In the genomic region with DNA sequence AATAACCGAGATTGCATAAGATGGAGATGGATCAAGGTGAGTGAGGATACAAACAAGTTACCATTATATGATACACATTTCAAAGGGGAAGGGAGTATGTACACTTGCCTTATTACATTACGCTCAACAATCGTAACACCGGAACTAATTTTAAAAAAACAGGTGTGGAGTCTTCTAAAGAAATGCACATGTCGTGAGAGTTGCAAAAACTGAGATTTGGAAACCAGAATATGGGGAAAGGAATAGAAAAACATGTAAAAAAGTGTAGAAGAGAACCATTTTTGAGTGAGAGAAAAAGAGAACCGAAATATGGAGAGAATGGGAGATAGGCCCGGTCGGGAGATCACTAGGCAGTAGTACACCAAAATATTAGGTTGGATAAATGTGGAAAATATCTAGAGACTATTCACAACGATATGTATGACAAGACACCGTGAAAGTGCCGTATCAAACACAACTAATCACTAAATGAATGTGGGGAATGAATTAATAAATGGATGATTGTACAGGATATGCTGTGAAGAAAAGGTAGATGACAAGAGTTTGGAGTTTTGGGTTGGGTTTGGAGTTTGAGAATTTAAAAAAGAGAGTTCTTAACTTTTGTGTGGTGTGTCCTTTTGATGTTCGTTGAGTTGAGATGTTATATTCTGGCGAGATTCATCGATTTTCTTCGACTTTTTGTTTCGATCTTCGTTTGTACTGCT, we compare ENCODE assay signal across 7 worm cellular contexts.
A peak's percentile ranks its signal among the peaks of the same experiment; 100 is the strongest.
TF ChIP-seq lines count a peak whose summit lies in the region.

No protein-coding gene starts in this region.

TF ChIP-seq in whole organism, L1 larva, 84 proteins besides CTCF, POLR2A, EP300 and RAD21 (continues in another document):
- peak in 1 of 2 experiments; percentile 14 for TF ChIP-seq lsy-2 (tag; optimal IDR thresholded peaks at IDR 0.05; lab: Kevin White, UChicago)
- no peak for TF ChIP-seq mdl-1 (tag; optimal IDR thresholded peaks at IDR 0.05; lab: Kevin White, UChicago)
- TF ChIP-seq aly-2 (tag; optimal IDR thresholded peaks at IDR 0.05; lab: Kevin White, UChicago): peak; percentile 59
- peak; percentile 18 for TF ChIP-seq jun-1 (tag; optimal IDR thresholded peaks at IDR 0.05; lab: Kevin White, UChicago)
- peak; percentile 10 for TF ChIP-seq nhr-71 (tag; optimal IDR thresholded peaks at IDR 0.05; lab: Kevin White, UChicago)
- TF ChIP-seq ceh-88 (GFP tag; IDR thresholded peaks at IDR 0.05; lab: Robert Waterston, UW): peak; percentile 8; the same call in 1 of the 2 replicates
- 0 out of 2 replicates have a peak, but pooled peaks have one; percentile 1 for TF ChIP-seq nhr-19 (GFP tag; conservative IDR thresholded peaks at IDR 0.05; lab: Robert Waterston, UW)
- no peak for TF ChIP-seq egl-13 (tag; optimal IDR thresholded peaks at IDR 0.05; lab: Kevin White, UChicago)
- TF ChIP-seq nhr-47 (tag; optimal IDR thresholded peaks at IDR 0.05; lab: Kevin White, UChicago): peak; percentile 15
- no peak for TF ChIP-seq nhr-12 (tag; optimal IDR thresholded peaks at IDR 0.05; lab: Kevin White, UChicago)
- TF ChIP-seq nhr-85 (tag; lab: Kevin White, UChicago): peak; percentile 76

TF ChIP-seq in whole organism, L2 larva, 48 proteins besides CTCF, POLR2A, EP300 and RAD21:
- no peak for TF ChIP-seq C34F6.9 (tag; optimal IDR thresholded peaks at IDR 0.05; lab: Kevin White, UChicago)
- no peak for TF ChIP-seq sma-3 (GFP tag; optimal IDR thresholded peaks at IDR 0.05; lab: Kevin White, UChicago)
- no peak for TF ChIP-seq Y55F3AM.14 (GFP tag; optimal IDR thresholded peaks at IDR 0.05; lab: Kevin White, UChicago)
- TF ChIP-seq alr-1 (tag; optimal IDR thresholded peaks at IDR 0.05; lab: Kevin White, UChicago): no peak
- peak; percentile 11 for TF ChIP-seq mab-5 (tag; optimal IDR thresholded peaks at IDR 0.05; lab: Kevin White, UChicago)
- TF ChIP-seq nhr-6 (tag; optimal IDR thresholded peaks at IDR 0.05; lab: Kevin White, UChicago): no peak
- TF ChIP-seq sma-9 (GFP tag; optimal IDR thresholded peaks at IDR 0.05; lab: Kevin White, UChicago): peak; percentile 31
- TF ChIP-seq sma-9 (tag; optimal IDR thresholded peaks at IDR 0.05; lab: Kevin White, UChicago): no peak
- no peak for TF ChIP-seq peb-1 (tag; optimal IDR thresholded peaks at IDR 0.05; lab: Kevin White, UChicago)
- no peak for TF ChIP-seq lsy-2 (tag; optimal IDR thresholded peaks at IDR 0.05; lab: Kevin White, UChicago)
- TF ChIP-seq fos-1 (tag; optimal IDR thresholded peaks at IDR 0.05; lab: Kevin White, UChicago): no peak

TF ChIP-seq in whole organism, L3 larva, 47 proteins besides CTCF, POLR2A, EP300 and RAD21:
- TF ChIP-seq pqm-1 (tag; optimal IDR thresholded peaks at IDR 0.05; lab: Kevin White, UChicago) (no peak), nhr-25 (tag; optimal IDR thresholded peaks at IDR 0.05; lab: Kevin White, UChicago) (no peak), fkh-2 (tag; optimal IDR thresholded peaks at IDR 0.05; lab: Kevin White, UChicago) (no peak), ztf-4 (tag; optimal IDR thresholded peaks at IDR 0.05; lab: Kevin White, UChicago) (peak; percentile 66), nhr-43 (tag; optimal IDR thresholded peaks at IDR 0.05; lab: Kevin White, UChicago; ENCODE audit: poor library complexity, severe bottlenecking) (peak; percentile 77)

TF ChIP-seq in whole organism, L4 larva, 104 proteins besides CTCF, POLR2A, EP300 and RAD21 (continues in another document):
- TF ChIP-seq T20F7.1 (GFP tag; optimal IDR thresholded peaks at IDR 0.05; lab: Kevin White, UChicago) (peak; percentile 8), lim-7 (GFP tag; IDR thresholded peaks at IDR 0.05; lab: Robert Waterston, UW) (0 out of 2 replicates have a peak, but pooled peaks have one; percentile 10), zip-2 (tag; optimal IDR thresholded peaks at IDR 0.05; lab: Kevin White, UChicago) (peak; percentile 34), F49E8.2 (tag; optimal IDR thresholded peaks at IDR 0.05; lab: Kevin White, UChicago; ENCODE audit: borderline replicate concordance) (no peak), unc-62 (GFP tag; optimal IDR thresholded peaks at IDR 0.05 in 1 of 2; lab: Kevin White, UChicago) (peak in 1 of 2 experiments; percentile 71), unc-62 (tag; optimal IDR thresholded peaks at IDR 0.05; lab: Kevin White, UChicago) (no peak), ama-1 (optimal IDR thresholded peaks at IDR 0.05; lab: Kevin White, UChicago) (peak; percentile 50), duxl-1 (tag; optimal IDR thresholded peaks at IDR 0.05; lab: Kevin White, UChicago; ENCODE audit: poor library complexity) (peak; percentile 48), daf-16 (GFP tag; optimal IDR thresholded peaks at IDR 0.05; lab: Kevin White, UChicago) (no peak), daf-16 (tag; optimal IDR thresholded peaks at IDR 0.05; lab: Kevin White, UChicago) (peak; percentile 5), lin-38 (GFP tag; IDR thresholded peaks at IDR 0.05; lab: Robert Waterston, UW) (peak; percentile 4; the same call in 1 of the 2 replicates), nhr-6 (tag; optimal IDR thresholded peaks at IDR 0.05; lab: Kevin White, UChicago) (no peak), spr-1 (tag; optimal IDR thresholded peaks at IDR 0.05; lab: Kevin White, UChicago) (no peak)

TF ChIP-seq in whole organism, early embryonic, 17 proteins besides CTCF, POLR2A, EP300 and RAD21:
- TF ChIP-seq B0310.2 (tag; optimal IDR thresholded peaks at IDR 0.05; lab: Kevin White, UChicago) (no peak), pes-1 (GFP tag; IDR thresholded peaks at IDR 0.05; lab: Robert Waterston, UW) (peak; percentile 48; the same call in 1 of the 2 replicates), ets-7 (tag; optimal IDR thresholded peaks at IDR 0.05; lab: Kevin White, UChicago) (peak; percentile 23)

TF ChIP-seq in whole organism, midembryonic, 9 proteins besides CTCF, POLR2A, EP300 and RAD21:
- 0 out of 2 replicates have a peak, but pooled peaks have one; percentile 6 for TF ChIP-seq ztf-23 (GFP tag; IDR thresholded peaks at IDR 0.05; lab: Robert Waterston, UW)
- no peak for TF ChIP-seq ztf-29 (GFP tag; IDR thresholded peaks at IDR 0.05; lab: Robert Waterston, UW)

TF ChIP-seq in whole organism, young adult, 124 proteins besides CTCF, POLR2A, EP300 and RAD21 (continues in another document):
- TF ChIP-seq hsf-1 (GFP tag; IDR thresholded peaks at IDR 0.05; lab: Robert Waterston, UW) (no peak), C06A6.2 (GFP tag; conservative IDR thresholded peaks at IDR 0.05; lab: Robert Waterston, UW) (no peak), aptf-2 (GFP tag; conservative IDR thresholded peaks at IDR 0.05; lab: Robert Waterston, UW) (no peak), nhr-179 (tag; optimal IDR thresholded peaks at IDR 0.05; lab: Kevin White, UChicago) (no peak), lag-1 (GFP tag; IDR thresholded peaks at IDR 0.05; lab: Robert Waterston, UW) (no peak), ceh-58 (GFP tag; IDR thresholded peaks at IDR 0.05; lab: Robert Waterston, UW) (0 out of 2 replicates have a peak, but pooled peaks have one; percentile 1), lin-54 (GFP tag; optimal IDR thresholded peaks at IDR 0.05; lab: Kevin White, UChicago) (peak; percentile 6), lin-26 (GFP tag; IDR thresholded peaks at IDR 0.05; lab: Robert Waterston, UW) (0 out of 2 replicates have a peak, but pooled peaks have one; percentile 47), ama-1 (optimal IDR thresholded peaks at IDR 0.05; lab: Kevin White, UChicago) (no peak), ama-1 (GFP tag; optimal IDR thresholded peaks at IDR 0.05; lab: Kevin White, UChicago) (peak in 1 of 2 experiments; percentile 42), ceh-27 (GFP tag; optimal IDR thresholded peaks at IDR 0.05; lab: Kevin White, UChicago) (no peak), ztf-26 (tag; optimal IDR thresholded peaks at IDR 0.05; lab: Kevin White, UChicago) (no peak), somi-1 (GFP tag; optimal IDR thresholded peaks at IDR 0.05; lab: Kevin White, UChicago) (no peak), dpl-1 (GFP tag; optimal IDR thresholded peaks at IDR 0.05; lab: Kevin White, UChicago) (no peak), hlh-26 (GFP tag; conservative IDR thresholded peaks at IDR 0.05; lab: Robert Waterston, UW) (no peak), snpc-1.3 (tag; optimal IDR thresholded peaks at IDR 0.05; lab: Kevin White, UChicago; ENCODE audit: insufficient read depth) (no peak), F23B12.7 (tag; optimal IDR thresholded peaks at IDR 0.05; lab: Kevin White, UChicago; ENCODE audit: insufficient read depth) (no peak), repo-1 (tag; optimal IDR thresholded peaks at IDR 0.05; lab: Kevin White, UChicago) (peak; percentile 49), B0035.1 (tag; optimal IDR thresholded peaks at IDR 0.05; lab: Kevin White, UChicago) (no peak), ztf-6 (GFP tag; IDR thresholded peaks at IDR 0.05; lab: Robert Waterston, UW) (no peak), F10E7.11 (tag; optimal IDR thresholded peaks at IDR 0.05; lab: Kevin White, UChicago) (no peak), mel-28 (tag; optimal IDR thresholded peaks at IDR 0.05; lab: Kevin White, UChicago; ENCODE audit: borderline replicate concordance) (no peak), egrh-3 (GFP tag; IDR thresholded peaks at IDR 0.05; lab: Robert Waterston, UW) (no peak), Y53G8AR.9 (GFP tag; conservative IDR thresholded peaks at IDR 0.05; lab: Robert Waterston, UW) (no peak; the same call in 1 of the 2 replicates), mcd-1 (GFP tag; IDR thresholded peaks at IDR 0.05; lab: Robert Waterston, UW) (no peak), nfya-2 (GFP tag; IDR thresholded peaks at IDR 0.05; lab: Robert Waterston, UW) (no peak), aptf-3 (GFP tag; IDR thresholded peaks at IDR 0.05; lab: Robert Waterston, UW) (no peak), bed-1 (GFP tag; IDR thresholded peaks at IDR 0.05; lab: Robert Waterston, UW) (no peak), madf-6 (GFP tag; IDR thresholded peaks at IDR 0.05; lab: Robert Waterston, UW) (no peak), tbp1 (GFP tag; optimal IDR thresholded peaks at IDR 0.05; lab: Kevin White, UChicago) (no peak), hlh-12 (tag; optimal IDR thresholded peaks at IDR 0.05; lab: Kevin White, UChicago) (no peak), lin-40 (tag; optimal IDR thresholded peaks at IDR 0.05; lab: Kevin White, UChicago) (no peak), hmg-20 (GFP tag; IDR thresholded peaks at IDR 0.05; lab: Robert Waterston, UW) (no peak), sea-2 (GFP tag; IDR thresholded peaks at IDR 0.05; lab: Robert Waterston, UW) (no peak), ztf-18 (tag; optimal IDR thresholded peaks at IDR 0.05; lab: Kevin White, UChicago) (no peak), mes-4 (tag; optimal IDR thresholded peaks at IDR 0.05; lab: Kevin White, UChicago) (no peak), ZK185.1 (tag; optimal IDR thresholded peaks at IDR 0.05; lab: Kevin White, UChicago; ENCODE audit: poor library complexity, severe bottlenecking) (peak; percentile 23), D2030.7 (GFP tag; IDR thresholded peaks at IDR 0.05; lab: Robert Waterston, UW) (no peak), F57C9.4 (tag; optimal IDR thresholded peaks at IDR 0.05; lab: Kevin White, UChicago) (no peak), K12H6.12 (tag; optimal IDR thresholded peaks at IDR 0.05; lab: Kevin White, UChicago) (no peak), B0336.3 (GFP tag; IDR thresholded peaks at IDR 0.05; lab: Robert Waterston, UW) (no peak)
